Fruit fly (Drosophila melanogaster): ENCODE results near the gene mthl1.

- TF ChIP-seq Pif1A (GFP tag; optimal IDR thresholded peaks at IDR 0.05) (no peak), CG8159 (tag; optimal IDR thresholded peaks at IDR 0.05) (no peak), D1 (tag; optimal IDR thresholded peaks at IDR 0.05) (no peak), CG4496 (GFP tag; IDR thresholded peaks at IDR 0.05) (no peak), EcR (GFP tag; optimal IDR thresholded peaks at IDR 0.05) (no peak), Pif1B (GFP tag; optimal IDR thresholded peaks at IDR 0.05) (no peak), Snoo (tag; optimal IDR thresholded peaks at IDR 0.05) (no peak), CG17806 (tag; optimal IDR thresholded peaks at IDR 0.05) (no peak)
Observed at dm6 chrX:16688106-16688459, 47.3 kb downstream of the mthl1 start.

Data from whole organism, pupa.